Worm (Caenorhabditis elegans): ENCODE measurements around the gene M04B2.7.

- no peak for TF ChIP-seq daf-12 (tag; optimal IDR thresholded peaks at IDR 0.05)
- TF ChIP-seq mdt-29 (GFP tag; IDR thresholded peaks at IDR 0.05) = no peak
- no peak for TF ChIP-seq ama-1 (optimal IDR thresholded peaks at IDR 0.05)
- TF ChIP-seq ceh-44 (GFP tag; IDR thresholded peaks at IDR 0.05) = no peak
- TF ChIP-seq nhr-10 (tag; optimal IDR thresholded peaks at IDR 0.05) = no peak
- TF ChIP-seq lin-13 (GFP tag; optimal IDR thresholded peaks at IDR 0.05) = no peak
- TF ChIP-seq ceh-20 (GFP tag; IDR thresholded peaks at IDR 0.05) = no peak
- no peak for TF ChIP-seq nhr-11 (tag; optimal IDR thresholded peaks at IDR 0.05)
- TF ChIP-seq nhr-77 (tag; optimal IDR thresholded peaks at IDR 0.05) = no peak
- no peak for TF ChIP-seq madf-5 (GFP tag; IDR thresholded peaks at IDR 0.05)
Measured at ce11 chrIV:11548671-11549070, at the start of gene M04B2.7.
